Fruit fly (Drosophila melanogaster): ENCODE measurements around the gene MED6.

The MED6 gene

dm6 chr3R:9808946-9809545, 40.3 kb upstream of the MED6 start, which contains the start of gene FBXO11 (continued):
- TF ChIP-seq ab (GFP tag; optimal IDR thresholded peaks at IDR 0.05), result no peak
- no peak for TF ChIP-seq shn (GFP tag; optimal IDR thresholded peaks at IDR 0.05)
- no peak for TF ChIP-seq CG18599 (GFP tag; optimal IDR thresholded peaks at IDR 0.05)
- no peak for TF ChIP-seq E2f1 (GFP tag; IDR thresholded peaks at IDR 0.05)
- TF ChIP-seq CG17328 (GFP tag; IDR thresholded peaks at IDR 0.05), result no peak
- TF ChIP-seq CG4282 (GFP tag; optimal IDR thresholded peaks at IDR 0.05), result no peak
- peak; percentile 58 for TF ChIP-seq stwl (tag; optimal IDR thresholded peaks at IDR 0.05)
- no peak for TF ChIP-seq CG15479 (GFP tag; optimal IDR thresholded peaks at IDR 0.05)
- TF ChIP-seq unc-4 (GFP tag; IDR thresholded peaks at IDR 0.05; ENCODE audit: partially characterized antibody), result peak; percentile 65
- no peak for TF ChIP-seq pnt (GFP tag; optimal IDR thresholded peaks at IDR 0.05)
- TF ChIP-seq emc (GFP tag; optimal IDR thresholded peaks at IDR 0.05), result no peak
- peak; percentile 10 for TF ChIP-seq salm (tag; optimal IDR thresholded peaks at IDR 0.05)
- no peak for TF ChIP-seq bigmax (GFP tag; optimal IDR thresholded peaks at IDR 0.05)
- TF ChIP-seq Eip74EF (GFP tag; optimal IDR thresholded peaks at IDR 0.05), result no peak
- TF ChIP-seq Dref (GFP tag; IDR thresholded peaks at IDR 0.05), result peak; percentile 83
- TF ChIP-seq ind (GFP tag; optimal IDR thresholded peaks at IDR 0.05), result no peak
- TF ChIP-seq CG17802 (tag; optimal IDR thresholded peaks at IDR 0.05), result no peak
- TF ChIP-seq grn (GFP tag; optimal IDR thresholded peaks at IDR 0.05), result no peak
- no peak for TF ChIP-seq CG12071 (GFP tag; optimal IDR thresholded peaks at IDR 0.05)
- no peak for TF ChIP-seq CG14860 (GFP tag; IDR thresholded peaks at IDR 0.05; ENCODE audit: partially characterized antibody)
- TF ChIP-seq slbo (GFP tag; IDR thresholded peaks at IDR 0.05), result no peak
- no peak for TF ChIP-seq HLHmδ (GFP tag; optimal IDR thresholded peaks at IDR 0.05)
- no peak for TF ChIP-seq ken (GFP tag; IDR thresholded peaks at IDR 0.05)
- no peak for TF ChIP-seq Trl (optimal IDR thresholded peaks at IDR 0.05)
- no peak for TF ChIP-seq Trl (GFP tag; optimal IDR thresholded peaks at IDR 0.05)
- TF ChIP-seq gce (GFP tag; IDR thresholded peaks at IDR 0.05), result no peak
- no peak for TF ChIP-seq ham (GFP tag; IDR thresholded peaks at IDR 0.05)
- TF ChIP-seq CG2199 (GFP tag; IDR thresholded peaks at IDR 0.05), result no peak
- no peak for TF ChIP-seq Tbp (GFP tag; optimal IDR thresholded peaks at IDR 0.05)
- TF ChIP-seq zfh2 (GFP tag; optimal IDR thresholded peaks at IDR 0.05), result no peak
- no peak for TF ChIP-seq Camta (GFP tag; optimal IDR thresholded peaks at IDR 0.05)
- TF ChIP-seq zen2 (GFP tag; IDR thresholded peaks at IDR 0.05; ENCODE audit: partially characterized antibody), result no peak
- no peak for TF ChIP-seq CG1529 (GFP tag; optimal IDR thresholded peaks at IDR 0.05)
- TF ChIP-seq CG14050 (GFP tag; IDR thresholded peaks at IDR 0.05), result no peak
- TF ChIP-seq mirr (GFP tag; optimal IDR thresholded peaks at IDR 0.05), result no peak
- no peak for TF ChIP-seq nau (GFP tag; optimal IDR thresholded peaks at IDR 0.05)
- no peak for TF ChIP-seq CG13123 (GFP tag; optimal IDR thresholded peaks at IDR 0.05)
- TF ChIP-seq Dbx (GFP tag; IDR thresholded peaks at IDR 0.05), result no peak
- no peak for TF ChIP-seq Oli (tag; optimal IDR thresholded peaks at IDR 0.05)
- no peak for TF ChIP-seq CG4424 (GFP tag; optimal IDR thresholded peaks at IDR 0.05)
- TF ChIP-seq Hr78 (GFP tag; optimal IDR thresholded peaks at IDR 0.05), result no peak
- no peak for TF ChIP-seq CG4360 (GFP tag; IDR thresholded peaks at IDR 0.05)
- peak; percentile 78 for TF ChIP-seq sens (GFP tag)
- TF ChIP-seq gfzf (GFP tag; optimal IDR thresholded peaks at IDR 0.05), result peak; percentile 97
- no peak for TF ChIP-seq CG2889 (GFP tag; IDR thresholded peaks at IDR 0.05)
- TF ChIP-seq CG8281 (tag; optimal IDR thresholded peaks at IDR 0.05), result no peak
- TF ChIP-seq twi (tag; optimal IDR thresholded peaks at IDR 0.05), result no peak
- TF ChIP-seq Asciz (GFP tag; optimal IDR thresholded peaks at IDR 0.05), result no peak
- no peak for TF ChIP-seq slou (GFP tag; optimal IDR thresholded peaks at IDR 0.05)
- TF ChIP-seq MTF-1 (GFP tag; optimal IDR thresholded peaks at IDR 0.05; ENCODE audit: borderline replicate concordance), result no peak
- no peak for TF ChIP-seq wor (GFP tag; IDR thresholded peaks at IDR 0.05)
